Fruit fly (Drosophila melanogaster) whole organism, embryonic: ENCODE results near the gene CG11700.

Source experiments
- Abd-B ChIP-seq: fragments of 200-800 bp; sonication (Bioruptor generic); optimal IDR thresholded peaks from 2 replicates; lab custom pipeline; 2018; ENCODE audit warnings: missing biosample characterization, mild to moderate bottlenecking, missing genetic modification characterization, moderate library complexity
- Bteb2 ChIP-seq: fragments of 200-800 bp; sonication (Bioruptor generic); optimal IDR thresholded peaks from 2 replicates; lab custom pipeline; 2016; ENCODE audit warnings: missing biosample characterization, missing genetic modification characterization
- CG11560 ChIP-seq: fragments of 200-800 bp; sonication (Bioruptor generic); IDR thresholded peaks from 3 replicates; pipeline ENCODE4 v1.3.6; 2022; ENCODE audit warnings: missing biosample characterization, missing genetic modification characterization
- CG11696 ChIP-seq: fragments of 200-800 bp; sonication (Bioruptor generic); IDR thresholded peaks from 2 replicates; pipeline ENCODE4 v1.3.6; 2022; ENCODE audit warnings: missing biosample characterization, missing genetic modification characterization
- CG12236 ChIP-seq: fragments of 200-800 bp; sonication (Bioruptor generic); optimal IDR thresholded peaks from 2 replicates; lab custom pipeline; 2016; ENCODE audit warnings: missing biosample characterization, missing genetic modification characterization
- CG12391 ChIP-seq: fragments of 200-800 bp; sonication (Bioruptor generic); optimal IDR thresholded peaks from 3 replicates; lab custom pipeline; 2018; ENCODE audit warnings: missing biosample characterization, mild to moderate bottlenecking, missing genetic modification characterization, moderate library complexity
- CG15479 ChIP-seq: fragments of 200-800 bp; sonication (Bioruptor generic); optimal IDR thresholded peaks from 3 replicates; lab custom pipeline; 2019; ENCODE audit warnings: missing biosample characterization, mild to moderate bottlenecking, missing genetic modification characterization, moderate library complexity
- CG15514 ChIP-seq: fragments of 200-800 bp; sonication (Bioruptor generic); optimal IDR thresholded peaks from 3 replicates; lab custom pipeline; 2017; ENCODE audit warnings: missing biosample characterization, missing genetic modification characterization, mild to moderate bottlenecking, moderate library complexity, missing genetic modification reagents
- CG16779 ChIP-seq: fragments of 200-800 bp; sonication (Bioruptor generic); IDR thresholded peaks from 2 replicates; pipeline ENCODE4 v1.3.6; 2022; ENCODE audit warnings: missing biosample characterization, missing genetic modification characterization
- CG17802 ChIP-seq: fragments of 200-800 bp; sonication (Bioruptor generic); optimal IDR thresholded peaks from 2 replicates; lab custom pipeline; 2018; ENCODE audit warnings: missing biosample characterization, mild to moderate bottlenecking, missing genetic modification characterization, moderate library complexity
- CG3065 ChIP-seq: fragments of 200-800 bp; sonication (Bioruptor generic); optimal IDR thresholded peaks from 2 replicates; lab custom pipeline; 2016; ENCODE audit warnings: missing biosample characterization, missing genetic modification characterization
- CG31388 ChIP-seq: fragments of 200-800 bp; sonication (Bioruptor generic); optimal IDR thresholded peaks from 2 replicates; lab custom pipeline; 2016; ENCODE audit warnings: missing biosample characterization, missing genetic modification characterization
- CG4282 ChIP-seq: fragments of 200-800 bp; sonication (Bioruptor generic); optimal IDR thresholded peaks from 2 replicates; lab custom pipeline; 2016; ENCODE audit warnings: missing biosample characterization, missing genetic modification characterization
- CG7786 ChIP-seq: fragments of 200-800 bp; sonication (Bioruptor generic); optimal IDR thresholded peaks from 2 replicates; lab custom pipeline; 2016; ENCODE audit warnings: missing biosample characterization, missing genetic modification characterization
- CG7839 ChIP-seq: fragments of 200-800 bp; sonication (Bioruptor generic); optimal IDR thresholded peaks from 3 replicates; lab custom pipeline; 2018; ENCODE audit warnings: missing biosample characterization, mild to moderate bottlenecking, missing genetic modification characterization, moderate library complexity
- CG8924 ChIP-seq: fragments of 200-800 bp; optimal IDR thresholded peaks from 3 replicates; lab custom pipeline; 2019; ENCODE audit warnings: missing biosample characterization, mild to moderate bottlenecking, missing genetic modification characterization, moderate library complexity
- CG9797 ChIP-seq: fragments of 200-800 bp; sonication (Bioruptor generic); optimal IDR thresholded peaks from 3 replicates; lab custom pipeline; 2018; ENCODE audit warnings: missing biosample characterization, mild to moderate bottlenecking, missing genetic modification characterization
- CTCF ChIP-seq: fragments of 200-800 bp; sonication (Bioruptor generic); optimal IDR thresholded peaks from 2 replicates; lab custom pipeline; 2017; ENCODE audit warnings: missing biosample characterization, mild to moderate bottlenecking, missing genetic modification characterization, moderate library complexity
- CrebB ChIP-seq: fragments of 200-800 bp; sonication (Bioruptor generic); optimal IDR thresholded peaks from 3 replicates; lab custom pipeline; 2018; ENCODE audit warnings: missing biosample characterization, mild to moderate bottlenecking, missing genetic modification characterization
- Deaf1 ChIP-seq: fragments of 200-800 bp; optimal IDR thresholded peaks from 3 replicates; lab custom pipeline; 2019; ENCODE audit warnings: missing biosample characterization, mild to moderate bottlenecking, missing genetic modification characterization, moderate library complexity
- Dip2 ChIP-seq: fragments of 200-800 bp; sonication (Bioruptor generic); IDR thresholded peaks from 2 replicates; pipeline ENCODE4 v1.3.6; 2022; ENCODE audit warnings: missing biosample characterization, missing genetic modification characterization
- Dip3 ChIP-seq: fragments of 200-800 bp; sonication (Bioruptor generic); optimal IDR thresholded peaks from 3 replicates; lab custom pipeline; 2016; ENCODE audit warnings: missing biosample characterization, missing genetic modification characterization
- Gug ChIP-seq: fragments of 200-800 bp; sonication (Bioruptor generic); IDR thresholded peaks from 4 replicates; pipeline ENCODE4 v1.3.6; 2022; ENCODE audit warnings: missing biosample characterization, missing genetic modification characterization
- Jarid2 ChIP-seq: fragments of 200-800 bp; sonication (Bioruptor generic); optimal IDR thresholded peaks from 3 replicates; lab custom pipeline; 2017; ENCODE audit warnings: mild to moderate bottlenecking, missing biosample characterization, missing genetic modification reagents, missing genetic modification characterization
- Med ChIP-seq: fragments of 200-800 bp; sonication (Bioruptor generic); peaks from one replicate; lab custom pipeline; 2016; ENCODE audit warnings: missing biosample characterization, missing genetic modification characterization, mild to moderate bottlenecking, inconsistent platforms, moderate library complexity
- NfI ChIP-seq: fragments of 200-800 bp; sonication (Bioruptor generic); optimal IDR thresholded peaks from 3 replicates; lab custom pipeline; 2018; ENCODE audit warnings: missing biosample characterization, mild to moderate bottlenecking, missing genetic modification characterization, moderate library complexity
- PHDP ChIP-seq: fragments of 200-800 bp; sonication (Bioruptor generic); optimal IDR thresholded peaks from 3 replicates; lab custom pipeline; 2018; ENCODE audit warnings: missing biosample characterization, mild to moderate bottlenecking, missing genetic modification characterization, moderate library complexity
- Trl ChIP-seq, 3 experiments: fragments of >200 bp in 2 of 3; fragments of 200-800 bp in 1 of 3; sonication (Bioruptor generic) in 1 of 3; optimal IDR thresholded peaks; 2 replicates in 1 of 3; 3 replicates in 2 of 3; lab custom pipeline; 2016 to 2017; ENCODE audit warnings: missing biosample characterization in 1 of 3, missing genetic modification characterization in 1 of 3
- Vsx1 ChIP-seq: fragments of 200-800 bp; sonication (Bioruptor generic); optimal IDR thresholded peaks from 2 replicates; lab custom pipeline; 2017; ENCODE audit warnings: missing biosample characterization, mild to moderate bottlenecking, missing genetic modification characterization, missing genetic modification reagents
- aop ChIP-seq: fragments of 200-800 bp; sonication (Bioruptor generic); IDR thresholded peaks from 2 replicates; pipeline ENCODE4 v1.3.6; 2022; ENCODE audit warnings: missing biosample characterization, missing genetic modification characterization
- br ChIP-seq: fragments of >200 bp; optimal IDR thresholded peaks from 2 replicates; lab custom pipeline; 2017
- cg ChIP-seq: fragments of 200-800 bp; sonication (Bioruptor generic); optimal IDR thresholded peaks from 3 replicates; lab custom pipeline; 2019; ENCODE audit warnings: missing biosample characterization, mild to moderate bottlenecking, missing genetic modification characterization, moderate library complexity
- ftz-f1 ChIP-seq: fragments of 200-800 bp; sonication (Bioruptor generic); optimal IDR thresholded peaks from 2 replicates; lab custom pipeline; 2016; ENCODE audit warnings: missing biosample characterization, missing genetic modification characterization
- gsb-n ChIP-seq: fragments of 200-800 bp; sonication (Bioruptor generic); optimal IDR thresholded peaks from 3 replicates; lab custom pipeline; 2018; ENCODE audit warnings: missing biosample characterization, mild to moderate bottlenecking, missing genetic modification characterization
- hbn ChIP-seq: fragments of 200-800 bp; sonication (Bioruptor generic); IDR thresholded peaks from 2 replicates; pipeline ENCODE4 v1.3.6; 2022; ENCODE audit warnings: missing biosample characterization, missing genetic modification characterization; ENCODE audit not compliant: partially characterized antibody
- ind ChIP-seq: fragments of 200-800 bp; sonication (Bioruptor generic); optimal IDR thresholded peaks from 3 replicates; lab custom pipeline; 2016; ENCODE audit warnings: missing biosample characterization, missing genetic modification characterization
- lov ChIP-seq, 2 experiments: fragments of 200-800 bp in 1 of 2; fragments of >200 bp in 1 of 2; sonication (Bioruptor generic) in 1 of 2; IDR thresholded peaks in 1 of 2; optimal IDR thresholded peaks in 1 of 2; 2 replicates in 1 of 2; 3 replicates in 1 of 2; pipeline versions ENCODE4 v1.3.6 to Lab custom; 2017 to 2022; ENCODE audit warnings: missing biosample characterization in 1 of 2, missing genetic modification characterization in 1 of 2
- nom ChIP-seq: fragments of 200-800 bp; sonication (Bioruptor generic); optimal IDR thresholded peaks from 2 replicates; lab custom pipeline; 2017; ENCODE audit warnings: missing biosample characterization, missing genetic modification characterization, mild to moderate bottlenecking, moderate library complexity, missing genetic modification reagents
- oc ChIP-seq: fragments of 200-800 bp; sonication (Bioruptor generic); optimal IDR thresholded peaks from 2 replicates; lab custom pipeline; 2018; ENCODE audit warnings: missing biosample characterization, mild to moderate bottlenecking, missing genetic modification characterization, moderate library complexity
- onecut ChIP-seq: fragments of 200-800 bp; sonication (Bioruptor generic); IDR thresholded peaks from 2 replicates; pipeline ENCODE4 v1.3.6; 2022; ENCODE audit warnings: missing biosample characterization, missing genetic modification characterization
- phol ChIP-seq: fragments of 200-800 bp; sonication (Bioruptor generic); optimal IDR thresholded peaks from 3 replicates; lab custom pipeline; 2018; ENCODE audit warnings: missing biosample characterization, mild to moderate bottlenecking, missing genetic modification characterization, moderate library complexity
- pita ChIP-seq: fragments of 200-800 bp; sonication (Bioruptor generic); optimal IDR thresholded peaks from 2 replicates; lab custom pipeline; 2017; ENCODE audit warnings: missing biosample characterization, mild to moderate bottlenecking, missing genetic modification characterization
- seq ChIP-seq: fragments of 200-800 bp; sonication (Bioruptor generic); IDR thresholded peaks from 2 replicates; pipeline ENCODE4 v1.3.6; 2022; ENCODE audit warnings: missing biosample characterization, missing genetic modification characterization
- slou ChIP-seq: fragments of 200-800 bp; sonication (Bioruptor generic); optimal IDR thresholded peaks from 3 replicates; lab custom pipeline; 2016; ENCODE audit warnings: missing biosample characterization, missing genetic modification characterization
- sob ChIP-seq: fragments of 200-800 bp; sonication (Bioruptor generic); IDR thresholded peaks from 2 replicates; pipeline ENCODE4 v1.3.6; 2022; ENCODE audit warnings: missing biosample characterization, missing genetic modification characterization
- tio ChIP-seq: fragments of 200-800 bp; sonication (Bioruptor generic); optimal IDR thresholded peaks from 2 replicates; lab custom pipeline; 2017; ENCODE audit warnings: missing biosample characterization, missing genetic modification characterization, inconsistent platforms
- trh ChIP-seq: fragments of 200-800 bp; sonication (Bioruptor generic); optimal IDR thresholded peaks from 2 replicates; lab custom pipeline; 2016; ENCODE audit warnings: missing biosample characterization, missing genetic modification characterization
- tx ChIP-seq: fragments of 200-800 bp; sonication (Bioruptor generic); optimal IDR thresholded peaks from 2 replicates; lab custom pipeline; 2016; ENCODE audit warnings: missing biosample characterization, missing genetic modification characterization
- vvl ChIP-seq: fragments of 200-800 bp; sonication (Bioruptor generic); IDR thresholded peaks from 2 replicates; pipeline ENCODE4 v1.3.6; 2022; ENCODE audit warnings: missing biosample characterization, missing genetic modification characterization

The CG11700 gene

DNA sequence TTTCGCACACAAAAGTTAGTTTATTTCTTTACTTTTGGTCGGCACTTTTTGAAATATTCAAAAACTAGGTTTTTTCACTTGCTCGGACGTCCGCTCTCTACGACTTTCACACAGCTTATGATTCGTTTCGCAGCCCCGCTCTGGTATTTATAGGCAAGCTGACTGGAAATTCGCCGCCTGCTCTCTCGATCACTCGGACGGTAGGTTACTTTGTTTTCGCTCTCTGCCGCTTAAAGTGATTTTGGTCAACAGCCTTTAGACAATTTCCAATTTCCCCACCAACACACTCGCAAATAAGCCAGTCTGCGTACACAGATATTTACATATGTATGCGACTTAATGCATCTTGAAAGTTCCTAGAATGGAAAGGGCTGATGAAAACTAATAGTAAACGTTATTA is at the start of gene CG11700:
Gene CG11700 (minus strand): TSS at position 106 of the 400 bp plus-strand sequence.
- TF ChIP-seq vvl (GFP tag; lab: Robert Waterston, UW) (0 out of 2 replicates have a peak, but pooled peaks have one; percentile 13), nom (GFP tag; lab: Kevin White, UChicago) (peak; percentile 50), Deaf1 (peak; percentile 4), CG17802 (tag; lab: Kevin White, UChicago) (no peak), Jarid2 (GFP tag; lab: Kevin White, UChicago) (peak; percentile 2), ftz-f1 (GFP tag; lab: Kevin White, UChicago) (no peak), CTCF (GFP tag; lab: Kevin White, UChicago) (no peak), aop (0 out of 2 replicates have a peak, but pooled peaks have one; percentile 16), PHDP (tag; lab: Kevin White, UChicago) (no peak), tx (GFP tag; lab: Kevin White, UChicago) (no peak), seq (GFP tag; lab: Robert Waterston, UW) (no peak), tio (GFP tag; lab: Kevin White, UChicago) (no peak), Trl (optimal IDR thresholded peaks at IDR 0.05; lab: Kevin White, UChicago) (peak in 1 of 2 experiments; percentile 28), Trl (GFP tag; optimal IDR thresholded peaks at IDR 0.05; lab: Kevin White, UChicago) (no peak), Bteb2 (GFP tag; lab: Kevin White, UChicago) (no peak), CG3065 (GFP tag; lab: Kevin White, UChicago) (no peak), CG16779 (GFP tag; lab: Robert Waterston, UW) (no peak), gsb-n (tag; lab: Kevin White, UChicago) (peak; percentile 54), Med (peak; percentile 15), phol (tag; lab: Kevin White, UChicago) (no peak), cg (peak; percentile 55), Vsx1 (GFP tag; lab: Kevin White, UChicago) (no peak)
- TF ChIP-seq, all 482 proteins: peak for 9

DNA sequence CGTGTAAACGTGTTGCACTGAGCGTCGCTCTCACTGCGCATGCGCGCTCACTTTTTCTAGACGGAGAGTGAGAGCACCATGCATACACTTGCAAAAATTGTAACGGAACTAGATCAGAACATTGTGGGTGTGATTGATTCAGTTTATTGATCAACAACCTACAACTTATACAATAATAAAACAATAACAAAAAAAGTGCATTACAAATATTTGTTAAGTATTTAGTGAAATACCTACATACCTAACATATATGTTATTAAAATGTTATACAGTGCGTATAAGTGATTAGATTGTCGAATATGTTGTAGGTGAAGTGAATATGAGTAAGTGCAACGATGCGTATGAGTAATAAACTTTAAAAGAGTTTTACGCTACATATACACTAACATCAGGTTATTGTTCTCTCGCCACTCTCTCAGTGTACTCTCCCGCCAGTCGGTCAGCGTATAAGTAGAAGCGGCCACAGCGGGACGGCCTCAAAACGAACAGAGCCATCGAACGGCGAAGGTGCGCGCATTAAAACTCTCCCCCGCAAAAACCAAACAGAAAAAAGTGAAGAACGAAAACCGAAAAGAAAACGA is 47.1 kb upstream of the CG11700 start, which contains the start of gene CG42240:
Gene CG42240 (plus strand): TSS at position 474 of the 581 bp plus-strand sequence.
- no peak for TF ChIP-seq lov (optimal IDR thresholded peaks at IDR 0.05; lab: Kevin White, UChicago)
- TF ChIP-seq lov (GFP tag; IDR thresholded peaks at IDR 0.05; lab: Robert Waterston, UW), result no peak
- TF ChIP-seq Dip2 (GFP tag; lab: Robert Waterston, UW), result no peak
- TF ChIP-seq CG4282 (GFP tag; lab: Kevin White, UChicago), result no peak
- TF ChIP-seq Dip3, result peak; percentile 29
- peak; percentile 88 for TF ChIP-seq NfI
- peak; percentile 95 for TF ChIP-seq CG8924 (tag; lab: Kevin White, UChicago)
- no peak for TF ChIP-seq CG11696
- peak; percentile 74 for TF ChIP-seq CG12236 (GFP tag; lab: Kevin White, UChicago)
- TF ChIP-seq trh (GFP tag; lab: Kevin White, UChicago), result peak; percentile 61
- peak; percentile 60; the same call in 2 of the 3 replicates for TF ChIP-seq CG11560 (tag; lab: Robert Waterston, UW)
- TF ChIP-seq pita (GFP tag; lab: Kevin White, UChicago), result no peak
- peak; percentile 91 for TF ChIP-seq PHDP (tag; lab: Kevin White, UChicago)
- no peak for TF ChIP-seq hbn (GFP tag; lab: Robert Waterston, UW)
- TF ChIP-seq ind (GFP tag; lab: Kevin White, UChicago), result peak; percentile 89
- peak; percentile 81 for TF ChIP-seq Abd-B (GFP tag; lab: Kevin White, UChicago)
- TF ChIP-seq CG9797 (GFP tag; lab: Kevin White, UChicago), result peak; percentile 24
- TF ChIP-seq CG12391 (tag; lab: Kevin White, UChicago), result peak; percentile 93
- peak; percentile 72 for TF ChIP-seq onecut (GFP tag; lab: Robert Waterston, UW)
- TF ChIP-seq CG15514 (GFP tag; lab: Kevin White, UChicago), result peak; percentile 75
- no peak for TF ChIP-seq CTCF (GFP tag; lab: Kevin White, UChicago)
- TF ChIP-seq CG7786 (GFP tag; lab: Kevin White, UChicago), result peak; percentile 67
- TF ChIP-seq Gug, result peak; percentile 63; the same call in 2 of the 4 replicates
- peak; percentile 95 for TF ChIP-seq CG7839
- TF ChIP-seq CrebB (tag; lab: Kevin White, UChicago), result peak; percentile 80
- peak; percentile 73 for TF ChIP-seq sob (GFP tag; lab: Robert Waterston, UW)
- TF ChIP-seq CG15479 (GFP tag; lab: Kevin White, UChicago), result no peak
- peak; percentile 61 for TF ChIP-seq slou
- no peak for TF ChIP-seq br (lab: Kevin White, UChicago)
- TF ChIP-seq CG31388 (GFP tag; lab: Kevin White, UChicago), result peak; percentile 81
- peak; percentile 79 for TF ChIP-seq oc (tag; lab: Kevin White, UChicago)
